Fruit fly (Drosophila melanogaster) whole organism, prepupa: ENCODE measurements around the gene CG5199.
A peak's percentile ranks its signal among the peaks of the same experiment; 100 is the strongest.

ENCODE experiments used
- Blimp-1 ChIP-seq: fragments of 200-800 bp; sonication (Bioruptor generic); optimal IDR thresholded peaks from 3 replicates; lab custom pipeline; 2017; ENCODE audit warnings: missing biosample characterization, missing genetic modification characterization, mild to moderate bottlenecking, moderate library complexity, missing genetic modification reagents
- CG10631 ChIP-seq: fragments of 200-800 bp; sonication (Bioruptor generic); optimal IDR thresholded peaks from 2 replicates; lab custom pipeline; 2016; ENCODE audit warnings: missing biosample characterization, missing genetic modification characterization
- CG10669 ChIP-seq: fragments of 200-800 bp; sonication (Bioruptor generic); optimal IDR thresholded peaks from 3 replicates; lab custom pipeline; 2018; ENCODE audit warnings: missing biosample characterization, mild to moderate bottlenecking, missing genetic modification characterization, moderate library complexity
- CG11294 ChIP-seq: fragments of 200-800 bp; sonication (Bioruptor generic); IDR thresholded peaks from 2 replicates; pipeline ENCODE4 v1.3.6; 2022; ENCODE audit warnings: missing biosample characterization, missing genetic modification characterization
- CG11762 ChIP-seq: fragments of 200-800 bp; sonication (Bioruptor generic); optimal IDR thresholded peaks from 3 replicates; lab custom pipeline; 2016; ENCODE audit warnings: missing biosample characterization, missing genetic modification characterization; ENCODE audit not compliant: insufficient read depth
- CG15336 ChIP-seq: fragments of 200-800 bp; sonication (Bioruptor generic); IDR thresholded peaks from 2 replicates; pipeline ENCODE4 v1.3.6; 2022; ENCODE audit warnings: missing biosample characterization, missing genetic modification characterization
- CG1621 ChIP-seq: fragments of 200-800 bp; sonication (Bioruptor generic); optimal IDR thresholded peaks from 3 replicates; lab custom pipeline; 2018; ENCODE audit warnings: missing biosample characterization, mild to moderate bottlenecking, missing genetic modification characterization
- CG16779 ChIP-seq: fragments of 200-800 bp; sonication (Bioruptor generic); optimal IDR thresholded peaks from 3 replicates; lab custom pipeline; 2017; ENCODE audit warnings: missing biosample characterization, mild to moderate bottlenecking, missing genetic modification characterization
- CG3032 ChIP-seq: fragments of 200-800 bp; optimal IDR thresholded peaks from 2 replicates; lab custom pipeline; 2019; ENCODE audit warnings: missing biosample characterization, mild to moderate bottlenecking, missing genetic modification characterization, moderate library complexity
- CG31627 ChIP-seq: fragments of 200-800 bp; sonication (Bioruptor generic); optimal IDR thresholded peaks from 3 replicates; lab custom pipeline; 2016; ENCODE audit warnings: missing biosample characterization, missing genetic modification characterization
- CG32006 ChIP-seq: fragments of 200-800 bp; sonication (Bioruptor generic); optimal IDR thresholded peaks from 3 replicates; lab custom pipeline; 2017; ENCODE audit warnings: missing biosample characterization, mild to moderate bottlenecking, missing genetic modification characterization
- CG34406 ChIP-seq: fragments of 200-800 bp; sonication (Bioruptor generic); optimal IDR thresholded peaks from 3 replicates; lab custom pipeline; 2016; ENCODE audit warnings: missing biosample characterization, missing genetic modification characterization
- CG3919 ChIP-seq: fragments of 200-800 bp; sonication (Bioruptor generic); optimal IDR thresholded peaks from 3 replicates; lab custom pipeline; 2016; ENCODE audit warnings: missing biosample characterization, missing genetic modification characterization
- CG4318 ChIP-seq: fragments of 200-800 bp; sonication (Bioruptor generic); optimal IDR thresholded peaks from 3 replicates; lab custom pipeline; 2017; ENCODE audit warnings: missing biosample characterization, mild to moderate bottlenecking, missing genetic modification characterization
- CG6163 ChIP-seq: fragments of 200-800 bp; sonication (Bioruptor generic); IDR thresholded peaks from 3 replicates; pipeline ENCODE4 v1.3.6; 2022; ENCODE audit warnings: missing biosample characterization, missing genetic modification characterization
- CG6276 ChIP-seq: fragments of 200-800 bp; sonication (Bioruptor generic); optimal IDR thresholded peaks from 2 replicates; lab custom pipeline; 2017; ENCODE audit warnings: missing biosample characterization, mild to moderate bottlenecking, missing genetic modification characterization
- CG6792 ChIP-seq: fragments of 200-800 bp; sonication (Bioruptor generic); optimal IDR thresholded peaks from 3 replicates; lab custom pipeline; 2016; ENCODE audit warnings: missing biosample characterization, missing genetic modification characterization
- CG6854 ChIP-seq: fragments of 200-800 bp; sonication (Bioruptor generic); optimal IDR thresholded peaks from 2 replicates; lab custom pipeline; 2017; ENCODE audit warnings: missing biosample characterization, mild to moderate bottlenecking, missing genetic modification characterization
- CG7368 ChIP-seq: fragments of 200-800 bp; sonication (Bioruptor generic); optimal IDR thresholded peaks from 3 replicates; lab custom pipeline; 2016; ENCODE audit warnings: missing biosample characterization, missing genetic modification characterization
- CG8319 ChIP-seq: fragments of 200-800 bp; sonication (Bioruptor generic); optimal IDR thresholded peaks from 3 replicates; lab custom pipeline; 2016; ENCODE audit warnings: missing biosample characterization, missing genetic modification characterization
- CG8632 ChIP-seq: fragments of 200-800 bp; sonication (Bioruptor generic); optimal IDR thresholded peaks from 3 replicates; lab custom pipeline; 2016; ENCODE audit warnings: missing biosample characterization, missing genetic modification characterization
- CG9139 ChIP-seq: fragments of 200-800 bp; sonication (Bioruptor generic); optimal IDR thresholded peaks from 3 replicates; lab custom pipeline; 2017; ENCODE audit warnings: missing biosample characterization, mild to moderate bottlenecking, missing genetic modification characterization
- Eip75B ChIP-seq: fragments of 200-800 bp; sonication (Bioruptor generic); optimal IDR thresholded peaks from 3 replicates; lab custom pipeline; 2016; ENCODE audit warnings: missing biosample characterization, missing genetic modification characterization
- Ets21C ChIP-seq: fragments of 200-800 bp; sonication (Bioruptor generic); optimal IDR thresholded peaks from 3 replicates; lab custom pipeline; 2016; ENCODE audit warnings: missing biosample characterization, missing genetic modification characterization
- Ets96B ChIP-seq: fragments of 200-800 bp; optimal IDR thresholded peaks from 2 replicates; lab custom pipeline; 2019; ENCODE audit warnings: missing biosample characterization, mild to moderate bottlenecking, missing genetic modification characterization, moderate library complexity
- Gug ChIP-seq: fragments of 200-800 bp; sonication (Bioruptor generic); IDR thresholded peaks from 2 replicates; pipeline ENCODE4 v1.3.6; 2022; ENCODE audit warnings: missing biosample characterization, missing genetic modification characterization
- Hr38 ChIP-seq: sonication (Bioruptor generic); optimal IDR thresholded peaks from 2 replicates; lab custom pipeline; 2016; ENCODE audit warnings: missing biosample characterization, missing genetic modification characterization
- Hr39 ChIP-seq: fragments of 200-800 bp; sonication (Bioruptor generic); optimal IDR thresholded peaks from 2 replicates; lab custom pipeline; 2016; ENCODE audit warnings: missing biosample characterization, missing genetic modification characterization
- Lpt ChIP-seq: fragments of 200-800 bp; sonication (Bioruptor generic); optimal IDR thresholded peaks from 3 replicates; lab custom pipeline; 2016; ENCODE audit warnings: missing biosample characterization, missing genetic modification characterization
- Met ChIP-seq: fragments of 200-800 bp; sonication (Bioruptor generic); optimal IDR thresholded peaks from 3 replicates; lab custom pipeline; 2016; ENCODE audit warnings: missing biosample characterization, missing genetic modification characterization
- OdsH ChIP-seq: fragments of 200-800 bp; sonication (Bioruptor generic); optimal IDR thresholded peaks from 3 replicates; lab custom pipeline; 2016; ENCODE audit warnings: missing biosample characterization, missing genetic modification characterization
- Sox102F ChIP-seq: fragments of 200-800 bp; sonication (Bioruptor generic); optimal IDR thresholded peaks from 2 replicates; lab custom pipeline; 2016; ENCODE audit warnings: missing biosample characterization, mild to moderate bottlenecking, missing genetic modification characterization
- Sox14 ChIP-seq: fragments of 200-800 bp; sonication (Bioruptor generic); optimal IDR thresholded peaks from 3 replicates; lab custom pipeline; 2016; ENCODE audit warnings: missing biosample characterization, missing genetic modification characterization
- Sox15 ChIP-seq: fragments of 200-800 bp; sonication (Bioruptor generic); optimal IDR thresholded peaks from 3 replicates; lab custom pipeline; 2016; ENCODE audit warnings: missing biosample characterization, missing genetic modification characterization
- achi ChIP-seq: fragments of 200-800 bp; sonication (Bioruptor generic); optimal IDR thresholded peaks from 3 replicates; lab custom pipeline; 2016; ENCODE audit warnings: missing biosample characterization, missing genetic modification characterization
- acj6 ChIP-seq: fragments of 200-800 bp; sonication (Bioruptor generic); optimal IDR thresholded peaks from 3 replicates; lab custom pipeline; 2016; ENCODE audit warnings: missing biosample characterization, missing genetic modification characterization
- dac ChIP-seq: fragments of 200-800 bp; sonication (Bioruptor generic); optimal IDR thresholded peaks from 2 replicates; lab custom pipeline; 2017; ENCODE audit warnings: missing biosample characterization, mild to moderate bottlenecking, missing genetic modification characterization
- dsx ChIP-seq: fragments of 200-800 bp; optimal IDR thresholded peaks from 3 replicates; lab custom pipeline; 2019; ENCODE audit warnings: missing biosample characterization, mild to moderate bottlenecking, missing genetic modification characterization, moderate library complexity; ENCODE audit not compliant: poor library complexity, severe bottlenecking
- eg ChIP-seq: fragments of 200-800 bp; sonication (Bioruptor generic); IDR thresholded peaks from 3 replicates; pipeline ENCODE4 v1.3.6; 2022; ENCODE audit warnings: missing biosample characterization, missing genetic modification characterization
- esn ChIP-seq: fragments of 200-800 bp; sonication (Bioruptor generic); optimal IDR thresholded peaks from 2 replicates; lab custom pipeline; 2016; ENCODE audit warnings: missing biosample characterization, mild to moderate bottlenecking, missing genetic modification characterization, moderate library complexity
- fd85E ChIP-seq: fragments of 200-800 bp; sonication (Bioruptor generic); optimal IDR thresholded peaks from 3 replicates; lab custom pipeline; 2016; ENCODE audit warnings: missing biosample characterization, missing genetic modification characterization
- fkh ChIP-seq: fragments of 200-800 bp; sonication (Bioruptor generic); optimal IDR thresholded peaks from 3 replicates; lab custom pipeline; 2017; ENCODE audit warnings: missing biosample characterization, mild to moderate bottlenecking, missing genetic modification characterization, moderate library complexity
- net ChIP-seq: fragments of 200-800 bp; sonication (Bioruptor generic); optimal IDR thresholded peaks from 3 replicates; lab custom pipeline; 2016; ENCODE audit warnings: missing biosample characterization, missing genetic modification characterization
- pdm3 ChIP-seq: fragments of 200-800 bp; sonication (Bioruptor generic); optimal IDR thresholded peaks from 3 replicates; lab custom pipeline; 2016; ENCODE audit warnings: missing biosample characterization, missing genetic modification characterization
- salr ChIP-seq, 2 experiments: fragments of 200-800 bp; sonication (Bioruptor generic); optimal IDR thresholded peaks; 3 replicates each; lab custom pipeline; 2016 to 2018; ENCODE audit warnings: missing biosample characterization in 2 of 2, missing genetic modification characterization in 2 of 2, mild to moderate bottlenecking in 1 of 2
- spab ChIP-seq: fragments of 200-800 bp; sonication (Bioruptor generic); optimal IDR thresholded peaks from 2 replicates; lab custom pipeline; 2017; ENCODE audit warnings: missing biosample characterization, mild to moderate bottlenecking, missing genetic modification characterization, missing genetic modification reagents
- ss ChIP-seq, 2 experiments: fragments of 200-800 bp; sonication (Bioruptor generic); optimal IDR thresholded peaks; 2 replicates in 1 of 2; 3 replicates in 1 of 2; lab custom pipeline; 2017 to 2018; ENCODE audit warnings: mild to moderate bottlenecking in 2 of 2, missing biosample characterization in 2 of 2, missing genetic modification characterization in 2 of 2, moderate library complexity in 1 of 2
- svp ChIP-seq: fragments of 200-800 bp; sonication (Bioruptor generic); peaks from one replicate; lab custom pipeline; 2016; ENCODE audit warnings: missing biosample characterization, missing genetic modification characterization
- topi ChIP-seq: fragments of 200-800 bp; sonication (Bioruptor generic); optimal IDR thresholded peaks from 3 replicates; lab custom pipeline; 2016; ENCODE audit warnings: missing biosample characterization, missing genetic modification characterization
- vri ChIP-seq: fragments of 200-800 bp; sonication (Bioruptor generic); optimal IDR thresholded peaks from 3 replicates; lab custom pipeline; 2016; ENCODE audit warnings: missing biosample characterization, mild to moderate bottlenecking, missing genetic modification characterization

CG5199 gene

DNA sequence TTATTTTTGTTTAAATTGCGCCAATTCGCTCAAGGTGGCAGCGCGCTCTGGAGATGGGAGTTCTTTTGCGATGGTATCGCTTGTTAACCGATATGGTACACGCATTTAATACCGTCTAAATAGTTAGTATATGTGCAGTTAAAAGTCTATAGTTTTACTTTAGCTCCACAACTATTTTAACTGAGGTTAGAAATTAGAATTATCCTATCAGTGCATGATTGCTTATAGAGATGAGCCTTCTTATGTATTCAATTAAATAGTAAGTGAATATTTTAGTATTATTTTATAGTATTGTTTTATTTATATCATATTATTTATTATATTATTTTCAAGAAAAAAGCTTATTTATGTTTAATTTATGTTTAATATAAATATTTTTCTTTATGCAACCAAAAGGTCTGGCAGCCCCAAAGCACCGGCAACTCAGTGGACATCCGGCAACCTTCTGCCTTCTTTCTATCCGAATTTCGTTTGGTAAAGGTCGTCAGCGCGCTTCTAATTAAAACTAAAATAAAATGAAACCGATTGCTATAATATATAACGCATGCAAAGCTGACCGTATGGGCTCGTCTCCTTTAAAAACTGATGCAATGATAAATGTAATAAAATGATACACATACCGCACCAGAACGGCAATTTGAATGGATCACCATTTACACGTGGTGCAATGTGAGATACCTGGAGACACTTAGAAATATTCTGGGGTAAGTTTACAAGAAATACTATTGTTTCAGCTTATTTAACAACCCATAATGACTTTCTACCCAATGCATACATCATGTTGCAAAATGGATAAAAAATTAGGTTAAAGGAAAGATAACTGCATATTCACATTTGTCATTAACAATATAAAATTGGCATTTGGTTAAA, at the start of gene CG5199:
TSS of gene CG5199 (minus strand) at position 52 of the 870 bp plus-strand sequence.
- TF ChIP-seq Sox15 (GFP tag; lab: Kevin White, UChicago) (peak; percentile 37), salr (GFP tag; optimal IDR thresholded peaks at IDR 0.05; lab: Kevin White, UChicago) (peak in 1 of 2 experiments; percentile 30), OdsH (GFP tag; lab: Kevin White, UChicago) (peak; percentile 53), dac (GFP tag; lab: Kevin White, UChicago) (no peak), CG7368 (peak; percentile 5), vri (GFP tag; lab: Kevin White, UChicago) (no peak), Lpt (peak; percentile 35), svp (GFP tag; lab: Kevin White, UChicago) (peak; percentile 84), CG11762 (GFP tag; lab: Kevin White, UChicago) (peak; percentile 45), Blimp-1 (GFP tag; lab: Kevin White, UChicago) (peak; percentile 11), Ets21C (GFP tag; lab: Kevin White, UChicago) (no peak), CG11294 (GFP tag; lab: Robert Waterston, UW) (peak; percentile 48; the same call in 1 of the 2 replicates), CG8319 (GFP tag; lab: Kevin White, UChicago) (no peak), net (GFP tag; lab: Kevin White, UChicago) (no peak), CG3032 (tag; lab: Kevin White, UChicago) (peak; percentile 79), eg (GFP tag; lab: Robert Waterston, UW) (no peak; the same call in 2 of the 3 replicates), Gug (peak; percentile 65), Hr38 (GFP tag; lab: Kevin White, UChicago) (no peak), CG10669 (GFP tag; lab: Kevin White, UChicago) (peak; percentile 49), spab (no peak), Ets96B (tag; lab: Kevin White, UChicago) (peak; percentile 71), CG4318 (peak; percentile 49), Eip75B (GFP tag; lab: Kevin White, UChicago) (no peak), fkh (GFP tag; lab: Kevin White, UChicago) (no peak), CG1621 (no peak), esn (GFP tag; lab: Kevin White, UChicago) (peak; percentile 50), CG8632 (GFP tag; lab: Kevin White, UChicago) (peak; percentile 33), CG6854 (GFP tag; lab: Kevin White, UChicago) (no peak), Met (GFP tag; lab: Kevin White, UChicago) (no peak), CG15336 (GFP tag; lab: Robert Waterston, UW) (0 out of 2 replicates have a peak, but pooled peaks have one; percentile 21), CG34406 (GFP tag; lab: Kevin White, UChicago) (peak; percentile 52), CG9139 (GFP tag; lab: Kevin White, UChicago) (no peak), Hr39 (GFP tag; lab: Kevin White, UChicago) (peak; percentile 48), ss (GFP tag; optimal IDR thresholded peaks at IDR 0.05; lab: Kevin White, UChicago) (no peak), achi (GFP tag; lab: Kevin White, UChicago) (peak; percentile 57), Sox14 (GFP tag; lab: Kevin White, UChicago) (peak; percentile 24), dsx (no peak), topi (GFP tag; lab: Kevin White, UChicago) (peak; percentile 37), CG6792 (GFP tag; lab: Kevin White, UChicago) (peak; percentile 48), fd85E (GFP tag; lab: Kevin White, UChicago) (no peak), CG16779 (tag; lab: Kevin White, UChicago) (no peak), CG6163 (GFP tag; lab: Robert Waterston, UW) (peak; percentile 42; the same call in 1 of the 3 replicates), acj6 (GFP tag; lab: Kevin White, UChicago) (peak; percentile 58), CG31627 (GFP tag; lab: Kevin White, UChicago) (peak; percentile 52), CG3919 (GFP tag; lab: Kevin White, UChicago) (peak; percentile 68), pdm3 (GFP tag; lab: Kevin White, UChicago) (no peak), Sox102F (GFP tag; lab: Kevin White, UChicago) (peak; percentile 1), CG10631 (GFP tag; lab: Kevin White, UChicago) (peak; percentile 82), CG32006 (peak; percentile 63), CG6276 (no peak)
